Fruit fly (Drosophila melanogaster): ENCODE data around the gene CG15155.
A peak's percentile ranks its signal among the peaks of the same experiment; 100 is the strongest.

The CG15155 gene

DNA sequence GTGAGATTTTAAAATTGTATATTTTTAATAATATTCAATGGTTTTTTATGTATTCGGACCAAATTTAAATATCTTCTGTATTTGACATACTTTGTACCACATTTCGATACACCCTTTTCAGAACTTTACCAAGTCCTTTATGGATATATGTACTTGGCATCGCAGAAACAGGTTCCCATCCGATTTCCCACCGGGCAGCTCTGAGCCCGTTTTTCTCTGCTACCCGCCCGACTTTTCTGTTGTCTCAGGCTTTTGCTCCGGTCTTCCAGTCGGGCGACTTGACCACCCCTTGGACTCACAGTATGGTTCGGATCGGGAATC, 32.5 kb upstream of the CG15155 start:
- TF ChIP-seq CG12768 (GFP tag; optimal IDR thresholded peaks at IDR 0.05) (no peak), CG11617 (GFP tag; optimal IDR thresholded peaks at IDR 0.05) (no peak), CG7101 (tag; optimal IDR thresholded peaks at IDR 0.05) (no peak), ovo (GFP tag; optimal IDR thresholded peaks at IDR 0.05) (no peak), Clk (GFP tag; optimal IDR thresholded peaks at IDR 0.05) (no peak), Crg-1 (GFP tag; optimal IDR thresholded peaks at IDR 0.05) (no peak), kay (GFP tag; ENCODE audit: borderline replicate concordance) (no peak), Mnt (GFP tag; optimal IDR thresholded peaks at IDR 0.05) (no peak), bab1 (GFP tag; optimal IDR thresholded peaks at IDR 0.05) (no peak), CG1620 (GFP tag; optimal IDR thresholded peaks at IDR 0.05) (no peak), cnc (optimal IDR thresholded peaks at IDR 0.05) (no peak), CG7045 (GFP tag; optimal IDR thresholded peaks at IDR 0.05) (no peak), Hr96 (GFP tag; optimal IDR thresholded peaks at IDR 0.05) (no peak), pad (GFP tag; optimal IDR thresholded peaks at IDR 0.05) (no peak), CG5204 (GFP tag; optimal IDR thresholded peaks at IDR 0.05) (no peak), CG33017 (tag; optimal IDR thresholded peaks at IDR 0.05) (no peak), cic (GFP tag; optimal IDR thresholded peaks at IDR 0.05) (no peak), CG14711 (tag; optimal IDR thresholded peaks at IDR 0.05) (no peak)

- TF ChIP-seq CG11617 (GFP tag; optimal IDR thresholded peaks at IDR 0.05) (no peak), toe (GFP tag; optimal IDR thresholded peaks at IDR 0.05) (no peak), kay (GFP tag; ENCODE audit: borderline replicate concordance) (peak; percentile 76), cic (GFP tag; optimal IDR thresholded peaks at IDR 0.05) (no peak)
These were observed 31.7 kb upstream of the CG15155 start for dm6 chr2L:18122920-18123319.

dm6 chr2L:18125649-18126048, 29.0 kb upstream of the CG15155 start, which contains the start of gene Grl36b:
Grl36b (minus strand) TSS chr2L:18125749.
- no peak for TF ChIP-seq pad (GFP tag; optimal IDR thresholded peaks at IDR 0.05)
- TF ChIP-seq Clk (GFP tag; optimal IDR thresholded peaks at IDR 0.05) = no peak
- TF ChIP-seq Crg-1 (GFP tag; optimal IDR thresholded peaks at IDR 0.05) = no peak
- no peak for TF ChIP-seq bab1 (GFP tag; optimal IDR thresholded peaks at IDR 0.05)
- no peak for TF ChIP-seq CG12768 (GFP tag; optimal IDR thresholded peaks at IDR 0.05)
- no peak for TF ChIP-seq toe (GFP tag; optimal IDR thresholded peaks at IDR 0.05)
- TF ChIP-seq cnc (optimal IDR thresholded peaks at IDR 0.05) = no peak
- no peak for TF ChIP-seq Mnt (GFP tag; optimal IDR thresholded peaks at IDR 0.05)
- no peak for TF ChIP-seq ovo (GFP tag; optimal IDR thresholded peaks at IDR 0.05)
- TF ChIP-seq CG7045 (GFP tag; optimal IDR thresholded peaks at IDR 0.05) = no peak
- no peak for TF ChIP-seq kay (GFP tag; ENCODE audit: borderline replicate concordance)

- TF ChIP-seq pad (GFP tag; optimal IDR thresholded peaks at IDR 0.05) (no peak), tj (GFP tag; optimal IDR thresholded peaks at IDR 0.05) (no peak), CG7101 (tag; optimal IDR thresholded peaks at IDR 0.05) (no peak), ovo (GFP tag; optimal IDR thresholded peaks at IDR 0.05) (no peak), kay (GFP tag; ENCODE audit: borderline replicate concordance) (no peak), Clk (GFP tag; optimal IDR thresholded peaks at IDR 0.05) (no peak), CG5204 (GFP tag; optimal IDR thresholded peaks at IDR 0.05) (no peak), Crg-1 (GFP tag; optimal IDR thresholded peaks at IDR 0.05) (no peak), CG14711 (tag; optimal IDR thresholded peaks at IDR 0.05) (no peak)
These were observed 20.0 kb upstream of the CG15155 start for dm6 chr2L:18134615-18135014.

DNA sequence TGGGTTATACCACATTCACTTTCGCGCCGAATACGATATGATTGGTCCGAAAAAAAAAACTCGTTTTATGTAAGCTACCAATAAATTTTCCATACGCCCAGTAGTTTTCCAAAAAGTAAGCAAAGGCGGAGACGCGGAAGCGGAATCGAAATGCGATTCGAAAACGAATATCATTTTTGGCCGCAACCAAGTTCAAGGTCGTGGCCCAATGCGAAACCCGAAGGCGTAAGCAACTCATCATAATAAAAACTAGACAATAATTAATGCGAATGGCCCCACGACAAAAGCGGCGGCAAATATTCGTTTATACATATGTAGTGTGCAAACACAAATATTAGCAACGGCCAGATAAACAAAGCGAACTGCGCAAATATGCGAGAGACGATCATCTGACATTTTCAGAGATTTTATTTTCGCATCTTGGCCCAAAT, 18.2 kb upstream of the CG15155 start:
- TF ChIP-seq CG11617 (GFP tag; optimal IDR thresholded peaks at IDR 0.05) (peak; percentile 54), tj (GFP tag; optimal IDR thresholded peaks at IDR 0.05) (peak; percentile 5), cnc (optimal IDR thresholded peaks at IDR 0.05) (no peak), bab1 (GFP tag; optimal IDR thresholded peaks at IDR 0.05) (no peak), CG1620 (GFP tag; optimal IDR thresholded peaks at IDR 0.05) (no peak), Hr96 (GFP tag; optimal IDR thresholded peaks at IDR 0.05) (peak; percentile 41), CG7101 (tag; optimal IDR thresholded peaks at IDR 0.05) (peak; percentile 45), CG5204 (GFP tag; optimal IDR thresholded peaks at IDR 0.05) (peak; percentile 17), Mnt (GFP tag; optimal IDR thresholded peaks at IDR 0.05) (peak; percentile 15), kay (GFP tag; ENCODE audit: borderline replicate concordance) (peak; percentile 67), cic (GFP tag; optimal IDR thresholded peaks at IDR 0.05) (peak; percentile 67), pad (GFP tag; optimal IDR thresholded peaks at IDR 0.05) (peak; percentile 35), toe (GFP tag; optimal IDR thresholded peaks at IDR 0.05) (no peak), CG14711 (tag; optimal IDR thresholded peaks at IDR 0.05) (peak; percentile 25), ovo (GFP tag; optimal IDR thresholded peaks at IDR 0.05) (peak; percentile 28), Crg-1 (GFP tag; optimal IDR thresholded peaks at IDR 0.05) (peak; percentile 41), Clk (GFP tag; optimal IDR thresholded peaks at IDR 0.05) (peak; percentile 40), CG12768 (GFP tag; optimal IDR thresholded peaks at IDR 0.05) (peak; percentile 60), CG7045 (GFP tag; optimal IDR thresholded peaks at IDR 0.05) (peak; percentile 75), CG33017 (tag; optimal IDR thresholded peaks at IDR 0.05) (peak; percentile 32)

- TF ChIP-seq CG1620 (GFP tag; optimal IDR thresholded peaks at IDR 0.05) (no peak), cnc (optimal IDR thresholded peaks at IDR 0.05) (no peak), Clk (GFP tag; optimal IDR thresholded peaks at IDR 0.05) (no peak), pad (GFP tag; optimal IDR thresholded peaks at IDR 0.05) (no peak), tj (GFP tag; optimal IDR thresholded peaks at IDR 0.05) (peak; percentile 20), Crg-1 (GFP tag; optimal IDR thresholded peaks at IDR 0.05) (no peak), bab1 (GFP tag; optimal IDR thresholded peaks at IDR 0.05) (peak; percentile 63), CG7101 (tag; optimal IDR thresholded peaks at IDR 0.05) (peak; percentile 26), cic (GFP tag; optimal IDR thresholded peaks at IDR 0.05) (peak; percentile 4), Mnt (GFP tag; optimal IDR thresholded peaks at IDR 0.05) (peak; percentile 9), CG5204 (GFP tag; optimal IDR thresholded peaks at IDR 0.05) (no peak), CG14711 (tag; optimal IDR thresholded peaks at IDR 0.05) (peak; percentile 22), ovo (GFP tag; optimal IDR thresholded peaks at IDR 0.05) (no peak), kay (GFP tag; ENCODE audit: borderline replicate concordance) (no peak), Hr96 (GFP tag; optimal IDR thresholded peaks at IDR 0.05) (no peak), CG33017 (tag; optimal IDR thresholded peaks at IDR 0.05) (peak; percentile 28), CG12768 (GFP tag; optimal IDR thresholded peaks at IDR 0.05) (peak; percentile 28), toe (GFP tag; optimal IDR thresholded peaks at IDR 0.05) (no peak), CG11617 (GFP tag; optimal IDR thresholded peaks at IDR 0.05) (no peak), CG7045 (GFP tag; optimal IDR thresholded peaks at IDR 0.05) (no peak)
These were observed 16.9 kb upstream of the CG15155 start, which contains the start of gene kel for dm6 chr2L:18137591-18138247. kel (minus strand) TSS chr2L:18138083.

All from whole organism, adult.